Worm (Caenorhabditis elegans): ENCODE measurements around the gene nhr-105.

- TF ChIP-seq sdc-2 (tag; optimal IDR thresholded peaks at IDR 0.05) (no peak), ceh-9 (tag; optimal IDR thresholded peaks at IDR 0.05) (no peak), rnt-1 (tag; optimal IDR thresholded peaks at IDR 0.05) (no peak)
Observed at ce11 chrIV:7084632-7085160, 34.7 kb downstream of the nhr-105 start, which contains the start of gene rps-4.
